Worm (Caenorhabditis elegans): ENCODE data around the gene ugt-43.

ugt-43 gene

DNA sequence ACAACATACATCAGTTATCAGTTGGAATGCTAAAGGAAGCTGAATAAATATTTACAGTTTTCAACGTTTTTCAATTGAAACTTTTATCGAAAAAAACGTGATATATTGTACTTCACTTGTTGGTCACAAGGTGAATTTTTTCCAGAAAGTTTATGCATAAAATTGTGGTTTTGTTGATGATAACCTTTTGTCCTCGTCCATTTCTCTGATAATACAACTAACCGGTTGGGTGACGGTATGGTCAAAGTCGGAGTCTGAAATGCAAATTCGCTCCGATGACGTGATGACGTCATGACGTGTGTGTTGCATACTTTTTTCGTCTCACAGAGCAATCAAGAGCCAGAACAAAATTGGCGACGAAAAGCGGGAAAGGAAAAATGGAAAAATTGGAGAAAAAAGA is 47.0 kb downstream of the ugt-43 start (continued):
- TF ChIP-seq F52B5.7 (tag; optimal IDR thresholded peaks at IDR 0.05) = no peak
- no peak for TF ChIP-seq aptf-3 (GFP tag; IDR thresholded peaks at IDR 0.05)
- TF ChIP-seq lin-54 (GFP tag; optimal IDR thresholded peaks at IDR 0.05) = no peak
- no peak for TF ChIP-seq egl-18 (GFP tag; IDR thresholded peaks at IDR 0.05)
- TF ChIP-seq lsl-1 (GFP tag; optimal IDR thresholded peaks at IDR 0.05) = no peak
- no peak for TF ChIP-seq mxl-1 (tag; optimal IDR thresholded peaks at IDR 0.05)
- TF ChIP-seq Y53F4B.3 (GFP tag; IDR thresholded peaks at IDR 0.05) = no peak
- no peak for TF ChIP-seq gei-17 (GFP tag; optimal IDR thresholded peaks at IDR 0.05)
- TF ChIP-seq B0336.3 (GFP tag; IDR thresholded peaks at IDR 0.05) = peak; percentile 56
- TF ChIP-seq F33H1.4 (GFP tag; IDR thresholded peaks at IDR 0.05) = no peak
- TF ChIP-seq lir-1 (GFP tag; conservative IDR thresholded peaks at IDR 0.05) = no peak
- no peak for TF ChIP-seq akir-1 (GFP tag; optimal IDR thresholded peaks at IDR 0.05)
- 0 out of 2 replicates have a peak, but pooled peaks have one; percentile 13 for TF ChIP-seq egl-44 (GFP tag; IDR thresholded peaks at IDR 0.05)
- no peak for TF ChIP-seq fkh-3 (tag; optimal IDR thresholded peaks at IDR 0.05)
- no peak for TF ChIP-seq ama-1 (optimal IDR thresholded peaks at IDR 0.05)
- no peak for TF ChIP-seq ama-1 (GFP tag; optimal IDR thresholded peaks at IDR 0.05)
- no peak for TF ChIP-seq unc-130 (GFP tag; optimal IDR thresholded peaks at IDR 0.05)
- no peak for TF ChIP-seq zim-3 (tag; optimal IDR thresholded peaks at IDR 0.05)
- TF ChIP-seq Y95B8A.8 (GFP tag; IDR thresholded peaks at IDR 0.05) = no peak
- TF ChIP-seq cebp-1 (GFP tag; IDR thresholded peaks at IDR 0.05) = no peak
- peak; percentile 48 for TF ChIP-seq cebp-1 (tag; optimal IDR thresholded peaks at IDR 0.05)
- TF ChIP-seq F39B2.1 (GFP tag; IDR thresholded peaks at IDR 0.05) = no peak
- TF ChIP-seq unc-62 (GFP tag; optimal IDR thresholded peaks at IDR 0.05) = peak; percentile 41
- TF ChIP-seq snpc-4 (GFP tag; optimal IDR thresholded peaks at IDR 0.05) = no peak
- no peak for TF ChIP-seq snpc-4 (tag; optimal IDR thresholded peaks at IDR 0.05)
- no peak for TF ChIP-seq ztf-6 (GFP tag; IDR thresholded peaks at IDR 0.05)
- TF ChIP-seq nfya-1 (tag; optimal IDR thresholded peaks at IDR 0.05; ENCODE audit: borderline replicate concordance, insufficient read depth) = no peak
- TF ChIP-seq ceh-100 (GFP tag; IDR thresholded peaks at IDR 0.05) = no peak
- no peak for TF ChIP-seq madf-3 (GFP tag; IDR thresholded peaks at IDR 0.05)
- no peak for TF ChIP-seq pbrm-1 (GFP tag; IDR thresholded peaks at IDR 0.05)
- TF ChIP-seq sdz-38 (tag; optimal IDR thresholded peaks at IDR 0.05) = no peak
- TF ChIP-seq B0035.1 (tag; optimal IDR thresholded peaks at IDR 0.05) = no peak
- no peak for TF ChIP-seq rcor-1 (GFP tag; IDR thresholded peaks at IDR 0.05)
- no peak for TF ChIP-seq F10E7.11 (tag; optimal IDR thresholded peaks at IDR 0.05)
- no peak for TF ChIP-seq dpl-1 (GFP tag; optimal IDR thresholded peaks at IDR 0.05)
- TF ChIP-seq Y56A3A.18 (GFP tag; IDR thresholded peaks at IDR 0.05) = 0 out of 2 replicates have a peak, but pooled peaks have one; percentile 13
- no peak for TF ChIP-seq nfyb-1 (GFP tag; IDR thresholded peaks at IDR 0.05)
- TF ChIP-seq nhr-80 (tag; optimal IDR thresholded peaks at IDR 0.05) = peak; percentile 77
- TF ChIP-seq F37B4.10 (GFP tag; IDR thresholded peaks at IDR 0.05) = no peak
- no peak for TF ChIP-seq Y79H2A.3 (GFP tag; conservative IDR thresholded peaks at IDR 0.05)
- no peak for TF ChIP-seq snpc-1.3 (tag; optimal IDR thresholded peaks at IDR 0.05; ENCODE audit: insufficient read depth)
- TF ChIP-seq let-526 (GFP tag; IDR thresholded peaks at IDR 0.05) = no peak
- TF ChIP-seq D2030.7 (GFP tag; IDR thresholded peaks at IDR 0.05) = no peak
- no peak for TF ChIP-seq K11D2.4 (GFP tag; IDR thresholded peaks at IDR 0.05)
- no peak for TF ChIP-seq nhr-27 (tag; optimal IDR thresholded peaks at IDR 0.05)
- TF ChIP-seq aptf-2 (GFP tag; conservative IDR thresholded peaks at IDR 0.05) = no peak
- no peak for TF ChIP-seq C06A6.2 (GFP tag; conservative IDR thresholded peaks at IDR 0.05)
- no peak for TF ChIP-seq F49E8.2 (tag; optimal IDR thresholded peaks at IDR 0.05; ENCODE audit: insufficient read depth)
- TF ChIP-seq cebp-2 (GFP tag; IDR thresholded peaks at IDR 0.05) = no peak
- no peak for TF ChIP-seq ceh-58 (GFP tag; IDR thresholded peaks at IDR 0.05)
- TF ChIP-seq Y67H2A.10 (GFP tag; conservative IDR thresholded peaks at IDR 0.05) = no peak

Measured in whole organism, young adult.